Fruit fly (Drosophila melanogaster) whole organism, embryonic: ENCODE data around the gene CG7407.
A peak's percentile ranks its signal among the peaks of the same experiment; 100 is the strongest.

Experiments used
- Aef1 ChIP-seq: fragments of 200-800 bp; sonication (Bioruptor generic); IDR thresholded peaks from 3 replicates; pipeline ENCODE4 v1.3.6; 2022; ENCODE audit warnings: missing biosample characterization, missing genetic modification characterization
- B-H2 ChIP-seq: fragments of 200-800 bp; sonication (Bioruptor generic); optimal IDR thresholded peaks from 2 replicates; lab custom pipeline; 2018; ENCODE audit warnings: missing biosample characterization, mild to moderate bottlenecking, missing genetic modification characterization
- CG10654 ChIP-seq: fragments of 200-800 bp; sonication (Bioruptor generic); optimal IDR thresholded peaks from 2 replicates; lab custom pipeline; 2016; ENCODE audit warnings: missing biosample characterization, missing genetic modification characterization
- CG12744 ChIP-seq: fragments of 200-800 bp; sonication (Bioruptor generic); optimal IDR thresholded peaks from 2 replicates; lab custom pipeline; 2016; ENCODE audit warnings: missing biosample characterization, missing genetic modification characterization
- CG13123 ChIP-seq: fragments of 200-800 bp; sonication (Bioruptor generic); optimal IDR thresholded peaks from 2 replicates; lab custom pipeline; 2016; ENCODE audit warnings: missing biosample characterization, missing genetic modification characterization
- CG13424 ChIP-seq: fragments of 200-800 bp; sonication (Bioruptor generic); optimal IDR thresholded peaks from 2 replicates; lab custom pipeline; 2019; ENCODE audit warnings: missing biosample characterization, mild to moderate bottlenecking, missing genetic modification characterization, moderate library complexity
- CG14667 ChIP-seq: fragments of 200-800 bp; sonication (Bioruptor generic); IDR thresholded peaks from 2 replicates; pipeline ENCODE4 v1.3.6; 2022; ENCODE audit warnings: missing biosample characterization, missing genetic modification characterization
- CG18262 ChIP-seq: fragments of 200-800 bp; optimal IDR thresholded peaks from 3 replicates; lab custom pipeline; 2019; ENCODE audit warnings: missing biosample characterization, mild to moderate bottlenecking, missing genetic modification characterization, moderate library complexity
- CG2889 ChIP-seq: fragments of 200-800 bp; sonication (Bioruptor generic); IDR thresholded peaks from 3 replicates; pipeline ENCODE4 v1.3.6; 2022; ENCODE audit warnings: missing biosample characterization, missing genetic modification characterization
- CG32767 ChIP-seq: fragments of 200-800 bp; sonication (Bioruptor generic); IDR thresholded peaks from 2 replicates; pipeline ENCODE4 v1.3.6; 2022; ENCODE audit warnings: missing biosample characterization, missing genetic modification characterization
- CG3281 ChIP-seq: fragments of 200-800 bp; sonication (Bioruptor generic); optimal IDR thresholded peaks from 3 replicates; lab custom pipeline; 2017; ENCODE audit warnings: missing biosample characterization, mild to moderate bottlenecking, missing genetic modification characterization
- CG33557 ChIP-seq: fragments of 200-800 bp; sonication (Bioruptor generic); optimal IDR thresholded peaks from 2 replicates; lab custom pipeline; 2019; ENCODE audit warnings: missing biosample characterization, mild to moderate bottlenecking, missing genetic modification characterization, moderate library complexity
- CG6791 ChIP-seq: fragments of 200-800 bp; sonication (Bioruptor generic); IDR thresholded peaks from 3 replicates; pipeline ENCODE4 v1.3.6; 2022; ENCODE audit warnings: missing biosample characterization, missing genetic modification characterization; ENCODE audit not compliant: partially characterized antibody
- CG6813 ChIP-seq: fragments of 200-800 bp; sonication (Bioruptor generic); optimal IDR thresholded peaks from 2 replicates; lab custom pipeline; 2017; ENCODE audit warnings: missing biosample characterization, missing genetic modification characterization, mild to moderate bottlenecking, moderate library complexity, missing genetic modification reagents
- CG7271 ChIP-seq: fragments of 200-800 bp; sonication (Bioruptor generic); optimal IDR thresholded peaks from 2 replicates; lab custom pipeline; 2018; ENCODE audit warnings: missing biosample characterization, mild to moderate bottlenecking, missing genetic modification characterization, moderate library complexity
- CG9437 ChIP-seq: fragments of 200-800 bp; sonication (Bioruptor generic); optimal IDR thresholded peaks from 2 replicates; lab custom pipeline; 2018; ENCODE audit warnings: missing biosample characterization, mild to moderate bottlenecking, missing genetic modification characterization
- CG9932 ChIP-seq: fragments of 200-800 bp; sonication (Bioruptor generic); IDR thresholded peaks from 2 replicates; pipeline ENCODE4 v1.3.6; 2022; ENCODE audit warnings: missing biosample characterization, missing genetic modification characterization
- Dip2 ChIP-seq: fragments of 200-800 bp; sonication (Bioruptor generic); IDR thresholded peaks from 2 replicates; pipeline ENCODE4 v1.3.6; 2022; ENCODE audit warnings: missing biosample characterization, missing genetic modification characterization
- Ets97D ChIP-seq: fragments of 200-800 bp; sonication (Bioruptor generic); optimal IDR thresholded peaks from 3 replicates; lab custom pipeline; 2016; ENCODE audit warnings: missing biosample characterization, missing genetic modification characterization
- Fer2 ChIP-seq: fragments of 200-800 bp; sonication (Bioruptor generic); optimal IDR thresholded peaks from 2 replicates; lab custom pipeline; 2018; ENCODE audit warnings: missing biosample characterization, mild to moderate bottlenecking, missing genetic modification characterization, moderate library complexity
- HHEX ChIP-seq: fragments of 200-800 bp; sonication (Bioruptor generic); optimal IDR thresholded peaks from 3 replicates; lab custom pipeline; 2017; ENCODE audit warnings: missing biosample characterization, mild to moderate bottlenecking, missing genetic modification characterization, missing genetic modification reagents
- Hmx ChIP-seq: fragments of 200-800 bp; sonication (Bioruptor generic); optimal IDR thresholded peaks from 2 replicates; lab custom pipeline; 2016; ENCODE audit warnings: missing biosample characterization, missing genetic modification characterization
- Lim3 ChIP-seq: fragments of 200-800 bp; sonication (Bioruptor generic); IDR thresholded peaks from 2 replicates; pipeline ENCODE4 v1.3.6; 2022; ENCODE audit warnings: missing biosample characterization, missing genetic modification characterization
- NFAT ChIP-seq: fragments of 200-800 bp; sonication (Bioruptor generic); IDR thresholded peaks from 2 replicates; pipeline ENCODE4 v1.3.6; 2022; ENCODE audit warnings: missing biosample characterization, missing genetic modification characterization
- PHDP ChIP-seq: fragments of 200-800 bp; sonication (Bioruptor generic); optimal IDR thresholded peaks from 3 replicates; lab custom pipeline; 2018; ENCODE audit warnings: missing biosample characterization, mild to moderate bottlenecking, missing genetic modification characterization, moderate library complexity
- Rfx ChIP-seq: fragments of 200-800 bp; sonication (Bioruptor generic); IDR thresholded peaks from 2 replicates; pipeline ENCODE4 v1.3.6; 2022; ENCODE audit warnings: missing biosample characterization, missing genetic modification characterization
- Sry-δ ChIP-seq: fragments of 200-800 bp; sonication (Bioruptor generic); optimal IDR thresholded peaks from 2 replicates; lab custom pipeline; 2016; ENCODE audit warnings: missing biosample characterization, missing genetic modification characterization
- al ChIP-seq: fragments of 200-800 bp; sonication (Bioruptor generic); IDR thresholded peaks from 2 replicates; pipeline ENCODE4 v1.3.6; 2022; ENCODE audit warnings: missing biosample characterization, missing genetic modification characterization
- bsh ChIP-seq, 2 experiments: fragments of 200-800 bp; sonication (Bioruptor generic); optimal IDR thresholded peaks; 2 replicates each; lab custom pipeline; 2017 to 2018; ENCODE audit warnings: mild to moderate bottlenecking in 2 of 2, missing biosample characterization in 2 of 2, missing genetic modification characterization in 2 of 2, moderate library complexity in 1 of 2
- btn ChIP-seq: fragments of 200-800 bp; sonication (Bioruptor generic); optimal IDR thresholded peaks from 2 replicates; lab custom pipeline; 2016; ENCODE audit warnings: missing biosample characterization, missing genetic modification characterization
- caup ChIP-seq: fragments of 200-800 bp; sonication (Bioruptor generic); optimal IDR thresholded peaks from 3 replicates; lab custom pipeline; 2017; ENCODE audit warnings: missing biosample characterization, mild to moderate bottlenecking, missing genetic modification characterization, moderate library complexity; ENCODE audit not compliant: severe bottlenecking
- chn ChIP-seq: fragments of 200-800 bp; sonication (Bioruptor generic); optimal IDR thresholded peaks from 2 replicates; lab custom pipeline; 2016; ENCODE audit warnings: missing biosample characterization, missing genetic modification characterization
- dm ChIP-seq: fragments of 200-800 bp; sonication (Bioruptor generic); optimal IDR thresholded peaks from 3 replicates; lab custom pipeline; 2016; ENCODE audit warnings: missing biosample characterization, missing genetic modification characterization
- emc ChIP-seq: fragments of 200-800 bp; sonication (Bioruptor generic); optimal IDR thresholded peaks from 2 replicates; lab custom pipeline; 2016; ENCODE audit warnings: missing biosample characterization, missing genetic modification characterization
- fd3F ChIP-seq: fragments of 200-800 bp; sonication (Bioruptor generic); optimal IDR thresholded peaks from 2 replicates; lab custom pipeline; 2018; ENCODE audit warnings: missing biosample characterization, mild to moderate bottlenecking, missing genetic modification characterization, moderate library complexity
- gro ChIP-seq: fragments of 200-800 bp; sonication (Bioruptor generic); optimal IDR thresholded peaks from 2 replicates; lab custom pipeline; 2016; ENCODE audit warnings: missing biosample characterization, missing genetic modification characterization
- insv ChIP-seq, 2 experiments: fragments of 200-800 bp; sonication (Bioruptor generic); optimal IDR thresholded peaks; 3 replicates each; lab custom pipeline; 2016 to 2018; ENCODE audit warnings: missing biosample characterization in 2 of 2, missing genetic modification characterization in 2 of 2
- jing ChIP-seq: fragments of 200-800 bp; sonication (Bioruptor generic); optimal IDR thresholded peaks from 2 replicates; lab custom pipeline; 2018; ENCODE audit warnings: missing biosample characterization, mild to moderate bottlenecking, missing genetic modification characterization
- mld ChIP-seq: fragments of 200-800 bp; sonication (Bioruptor generic); IDR thresholded peaks from 3 replicates; pipeline ENCODE4 v1.3.6; 2022; ENCODE audit warnings: missing biosample characterization, missing genetic modification characterization; ENCODE audit not compliant: partially characterized antibody
- nmo ChIP-seq: fragments of 200-800 bp; sonication (Bioruptor generic); optimal IDR thresholded peaks from 2 replicates; lab custom pipeline; 2018; ENCODE audit warnings: missing biosample characterization, mild to moderate bottlenecking, missing genetic modification characterization, moderate library complexity
- nom ChIP-seq: fragments of 200-800 bp; sonication (Bioruptor generic); optimal IDR thresholded peaks from 2 replicates; lab custom pipeline; 2017; ENCODE audit warnings: missing biosample characterization, missing genetic modification characterization, mild to moderate bottlenecking, moderate library complexity, missing genetic modification reagents
- otp ChIP-seq: fragments of 200-800 bp; sonication (Bioruptor generic); IDR thresholded peaks from 3 replicates; pipeline ENCODE4, ENCODE4 v1.3.6; 2022; ENCODE audit warnings: missing biosample characterization, missing genetic modification characterization
- pum ChIP-seq: fragments of 200-800 bp; sonication (Bioruptor generic); optimal IDR thresholded peaks from 2 replicates; lab custom pipeline; 2016; ENCODE audit warnings: missing biosample characterization, missing genetic modification characterization
- run ChIP-seq: fragments of 200-800 bp; sonication (Bioruptor generic); optimal IDR thresholded peaks from 3 replicates; lab custom pipeline; 2018; ENCODE audit warnings: missing biosample characterization, mild to moderate bottlenecking, missing genetic modification characterization
- scrt ChIP-seq: fragments of 200-800 bp; sonication (Bioruptor generic); optimal IDR thresholded peaks from 2 replicates; lab custom pipeline; 2018; ENCODE audit warnings: missing biosample characterization, mild to moderate bottlenecking, missing genetic modification characterization, moderate library complexity
- tll ChIP-seq, 2 experiments: fragments of 200-800 bp in 1 of 2; fragments of >200 bp in 1 of 2; sonication (Bioruptor generic) in 1 of 2; optimal IDR thresholded peaks; 2 replicates each; lab custom pipeline; 2017 to 2019; ENCODE audit warnings: missing biosample characterization in 2 of 2, missing genetic modification characterization in 2 of 2, mild to moderate bottlenecking in 1 of 2, moderate library complexity in 1 of 2
- zf30C ChIP-seq: fragments of 200-800 bp; sonication (Bioruptor generic); optimal IDR thresholded peaks from 3 replicates; lab custom pipeline; 2018; ENCODE audit warnings: missing biosample characterization, mild to moderate bottlenecking, missing genetic modification characterization

Gene CG7407

DNA sequence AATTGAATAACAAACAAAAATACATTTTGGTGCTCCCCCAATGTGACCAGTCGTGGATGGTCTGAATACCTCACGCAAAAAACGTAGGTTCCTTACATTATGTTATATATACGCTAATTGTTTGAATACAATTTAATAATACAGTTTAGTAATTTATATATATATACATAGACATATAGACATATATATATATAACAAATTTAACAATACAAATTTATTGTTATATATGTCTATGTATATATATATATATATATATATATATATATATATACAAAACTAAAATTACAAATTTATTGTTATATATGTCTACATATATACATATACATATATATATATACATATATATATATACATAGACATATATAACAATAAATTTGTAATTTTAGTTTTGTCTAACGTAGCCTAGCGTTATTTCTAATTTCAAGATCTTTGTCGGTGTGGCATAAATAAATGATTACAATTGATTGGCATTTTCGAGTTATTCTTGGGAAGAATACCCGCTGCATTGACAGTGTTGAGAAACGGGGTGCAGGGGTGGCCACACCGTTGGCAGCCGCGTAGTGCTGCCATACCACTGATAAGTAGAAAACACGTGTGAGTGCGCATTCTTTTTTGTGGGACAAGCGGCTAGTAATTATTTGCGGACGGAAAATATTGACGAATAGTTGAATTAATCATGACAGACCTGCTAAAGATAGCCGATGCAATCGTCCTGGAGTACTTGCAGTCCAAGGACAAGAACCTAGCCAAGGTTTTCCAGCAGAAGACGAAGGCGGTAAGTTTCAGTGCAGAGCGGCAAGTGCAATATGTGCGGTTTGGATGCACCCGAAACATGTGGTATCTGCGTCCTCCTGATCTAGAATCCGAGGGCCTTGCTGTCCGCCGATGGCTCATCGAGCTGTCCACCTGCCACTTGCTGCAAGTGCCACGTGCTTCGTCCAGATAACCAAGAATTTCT, 9.2 kb downstream of the CG7407 start, which contains the start of the genes CG7148 and Nopp140 (continued):
- TF ChIP-seq gro (GFP tag; lab: Kevin White, UChicago) = peak; percentile 24
- TF ChIP-seq CG2889 (GFP tag; lab: Robert Waterston, UW) = 0 out of 3 replicates have a peak, but pooled peaks have one; percentile 43
- TF ChIP-seq btn (GFP tag; lab: Kevin White, UChicago) = no peak
- peak; percentile 47 for TF ChIP-seq pum (GFP tag; lab: Kevin White, UChicago)
- peak; percentile 55 for TF ChIP-seq CG3281 (GFP tag; lab: Kevin White, UChicago)
- TF ChIP-seq nmo (GFP tag; lab: Kevin White, UChicago) = peak; percentile 54
- TF ChIP-seq Dip2 (GFP tag; lab: Robert Waterston, UW) = no peak
- TF ChIP-seq Ets97D (GFP tag; lab: Kevin White, UChicago) = peak; percentile 89
- TF ChIP-seq CG9932 (GFP tag; lab: Robert Waterston, UW) = peak; percentile 89
- peak; percentile 47 for TF ChIP-seq HHEX
- TF ChIP-seq scrt (GFP tag; lab: Kevin White, UChicago) = peak; percentile 28
- TF ChIP-seq Hmx (GFP tag; lab: Kevin White, UChicago) = no peak
- peak; percentile 64; the same call in 2 of the 3 replicates for TF ChIP-seq otp
- TF ChIP-seq Lim3 (GFP tag; lab: Robert Waterston, UW) = no peak
- TF ChIP-seq emc (GFP tag; lab: Kevin White, UChicago) = peak; percentile 51
- no peak for TF ChIP-seq CG6791 (GFP tag; lab: Robert Waterston, UW)
- TF ChIP-seq CG6813 (GFP tag; lab: Kevin White, UChicago) = peak; percentile 50
- TF ChIP-seq run (tag; lab: Kevin White, UChicago) = no peak
- no peak for TF ChIP-seq zf30C (GFP tag; lab: Kevin White, UChicago)
- peak; percentile 72 for TF ChIP-seq PHDP
- no peak for TF ChIP-seq CG7271
- peak; percentile 89 for TF ChIP-seq NFAT (GFP tag; lab: Robert Waterston, UW)
- TF ChIP-seq CG12744 (GFP tag; lab: Kevin White, UChicago) = peak; percentile 10
- no peak for TF ChIP-seq tll (GFP tag; optimal IDR thresholded peaks at IDR 0.05; lab: Kevin White, UChicago)
- TF ChIP-seq chn = peak; percentile 66
- TF ChIP-seq CG10654 (GFP tag; lab: Kevin White, UChicago) = peak; percentile 48
- no peak for TF ChIP-seq jing (GFP tag; lab: Kevin White, UChicago)
- TF ChIP-seq CG14667 = peak; percentile 52
- TF ChIP-seq CG9437 (GFP tag; lab: Kevin White, UChicago) = peak; percentile 8
- TF ChIP-seq bsh (GFP tag; optimal IDR thresholded peaks at IDR 0.05; lab: Kevin White, UChicago) = peak in 1 of 2 experiments; percentile 63
- peak; percentile 100 for TF ChIP-seq dm (GFP tag; lab: Kevin White, UChicago)
- peak; percentile 60 for TF ChIP-seq CG18262 (tag; lab: Kevin White, UChicago)
- TF ChIP-seq Fer2 (tag; lab: Kevin White, UChicago) = peak; percentile 44
- TF ChIP-seq caup (GFP tag; lab: Kevin White, UChicago) = peak; percentile 71
- TF ChIP-seq mld = no peak
- peak; percentile 67 for TF ChIP-seq CG13424 (tag; lab: Kevin White, UChicago)
- peak; percentile 89 for TF ChIP-seq B-H2 (GFP tag; lab: Kevin White, UChicago)
- TF ChIP-seq CG32767 (GFP tag; lab: Robert Waterston, UW) = peak; percentile 41; the same call in 1 of the 2 replicates
- peak; percentile 51 for TF ChIP-seq Sry-δ
- TF ChIP-seq insv (GFP tag; optimal IDR thresholded peaks at IDR 0.05; lab: Kevin White, UChicago) = peak in 1 of 2 experiments; percentile 51
- peak; percentile 27 for TF ChIP-seq CG33557 (GFP tag; lab: Kevin White, UChicago)
- peak; percentile 91 for TF ChIP-seq Rfx
- TF ChIP-seq nom (GFP tag; lab: Kevin White, UChicago) = peak; percentile 46
- peak; percentile 9 for TF ChIP-seq CG13123
- peak; percentile 58 for TF ChIP-seq Aef1
- peak; percentile 60 for TF ChIP-seq al (GFP tag; lab: Robert Waterston, UW)
- TF ChIP-seq fd3F (GFP tag; lab: Kevin White, UChicago) = peak; percentile 54
